Fruit fly (Drosophila melanogaster) whole organism, larva: ENCODE measurements around the gene qm.
A peak's percentile ranks its signal among the peaks of the same experiment; 100 is the strongest.

Experiments used
- noc ChIP-seq: fragments of 200-800 bp; sonication (Bioruptor generic); optimal IDR thresholded peaks from 3 replicates; lab custom pipeline; 2019; ENCODE audit warnings: missing biosample characterization, mild to moderate bottlenecking, missing genetic modification characterization, moderate library complexity

The qm gene

dm6 chr3L:7387814-7388213, 39.7 kb downstream of the qm start, which contains the start of gene CG8564:
Gene CG8564 (minus strand): TSS chr3L:7387914.
- no peak for TF ChIP-seq noc (tag; lab: Kevin White, UChicago)

DNA sequence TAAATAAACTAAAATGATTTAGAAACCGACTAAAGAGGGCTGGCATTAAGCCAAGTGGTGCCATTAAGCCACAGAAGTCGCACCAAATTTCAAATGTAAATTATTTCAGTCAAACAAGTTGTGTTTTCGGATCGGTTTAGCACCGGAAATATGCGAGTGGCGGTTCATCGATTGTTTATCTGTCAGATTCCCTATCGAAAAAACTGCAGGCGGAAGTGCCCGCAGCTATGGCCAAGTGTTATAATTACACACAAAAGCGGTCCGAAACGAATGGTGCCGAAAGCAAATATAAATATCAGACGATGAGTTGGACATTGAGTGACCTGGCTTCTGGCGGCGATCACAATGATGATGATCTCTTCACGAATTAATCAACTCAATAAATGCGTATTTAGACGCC, 41.9 kb downstream of the qm start:
- no peak for TF ChIP-seq noc (tag; lab: Kevin White, UChicago)

dm6 chr3L:7390442-7390841, 42.3 kb downstream of the qm start, which contains the start of gene CG8563:
Gene CG8563 (plus strand): TSS chr3L:7390742.
- TF ChIP-seq noc (tag; lab: Kevin White, UChicago) = no peak

- TF ChIP-seq noc (tag; lab: Kevin White, UChicago) = no peak
Measured at dm6 chr3L:7396055-7396454, 47.9 kb downstream of the qm start, which contains the start of gene CG32379. Gene CG32379 (plus strand): TSS chr3L:7396355.

- peak; percentile 81 for TF ChIP-seq noc (tag; lab: Kevin White, UChicago)
Measured at dm6 chr3L:7397979-7398378, 49.9 kb downstream of the qm start, which contains the start of gene CG8562. Gene CG8562 (plus strand): TSS chr3L:7398285.

dm6 chr3L:7399770-7400169, 51.7 kb downstream of the qm start, which contains the start of gene CG18417:
Gene CG18417 (plus strand): TSS chr3L:7400070.
- TF ChIP-seq noc (tag; lab: Kevin White, UChicago) = no peak

dm6 chr3L:7401972-7402371, 53.9 kb downstream of the qm start:
- no peak for TF ChIP-seq noc (tag; lab: Kevin White, UChicago)
